Fruit fly (Drosophila melanogaster): ENCODE data around the gene CG16815.
A peak's percentile ranks its signal among the peaks of the same experiment; 100 is the strongest.

Gene CG16815

dm6 chr2L:13244759-13245308 is 15.2 kb downstream of the CG16815 start:
- TF ChIP-seq Pif1B (GFP tag; optimal IDR thresholded peaks at IDR 0.05) (no peak), fd96Ca (GFP tag; IDR thresholded peaks at IDR 0.05) (no peak), CG32121 (GFP tag; IDR thresholded peaks at IDR 0.05) (no peak), CG12605 (GFP tag; IDR thresholded peaks at IDR 0.05) (no peak), Pif1A (GFP tag; optimal IDR thresholded peaks at IDR 0.05) (no peak), CG8301 (tag; optimal IDR thresholded peaks at IDR 0.05) (no peak), Ets98B (GFP tag; IDR thresholded peaks at IDR 0.05) (no peak), CG10348 (GFP tag; IDR thresholded peaks at IDR 0.05) (no peak), EcR (GFP tag; optimal IDR thresholded peaks at IDR 0.05) (no peak), D1 (tag; optimal IDR thresholded peaks at IDR 0.05) (no peak), gl (tag; optimal IDR thresholded peaks at IDR 0.05) (no peak)

dm6 chr2L:13245855-13246645 is 16.4 kb downstream of the CG16815 start, which contains the start of gene CG16820:
Gene CG16820 (plus strand): TSS chr2L:13246232.
- TF ChIP-seq CG34367 (tag; optimal IDR thresholded peaks at IDR 0.05) (no peak), rn (GFP tag; IDR thresholded peaks at IDR 0.05) (no peak), CG10348 (GFP tag; IDR thresholded peaks at IDR 0.05) (no peak), CG13204 (GFP tag; optimal IDR thresholded peaks at IDR 0.05) (no peak), Snoo (tag; optimal IDR thresholded peaks at IDR 0.05) (no peak), CG14655 (GFP tag; optimal IDR thresholded peaks at IDR 0.05) (no peak), gl (tag; optimal IDR thresholded peaks at IDR 0.05) (no peak), CG12605 (GFP tag; IDR thresholded peaks at IDR 0.05) (peak; percentile 71), CG4496 (GFP tag; IDR thresholded peaks at IDR 0.05) (no peak), CG15710 (tag; optimal IDR thresholded peaks at IDR 0.05) (no peak), Pif1A (GFP tag; optimal IDR thresholded peaks at IDR 0.05) (no peak), CG32121 (GFP tag; IDR thresholded peaks at IDR 0.05) (no peak; the same call in 1 of the 2 replicates), fd96Ca (GFP tag; IDR thresholded peaks at IDR 0.05) (no peak), Ets98B (GFP tag; IDR thresholded peaks at IDR 0.05) (peak; percentile 53; the same call in 1 of the 2 replicates), CG8159 (tag; optimal IDR thresholded peaks at IDR 0.05) (no peak), D1 (tag; optimal IDR thresholded peaks at IDR 0.05) (no peak), CG17806 (tag; optimal IDR thresholded peaks at IDR 0.05) (no peak)

- TF ChIP-seq CG8301 (tag; optimal IDR thresholded peaks at IDR 0.05) = peak; percentile 60
- peak; percentile 17 for TF ChIP-seq CG9948 (tag; optimal IDR thresholded peaks at IDR 0.05)
- TF ChIP-seq D1 (tag; optimal IDR thresholded peaks at IDR 0.05) = no peak
- no peak for TF ChIP-seq Pif1A (GFP tag; optimal IDR thresholded peaks at IDR 0.05)
- no peak for TF ChIP-seq EcR (GFP tag; optimal IDR thresholded peaks at IDR 0.05)
- TF ChIP-seq CG15710 (tag; optimal IDR thresholded peaks at IDR 0.05) = peak; percentile 31
- no peak for TF ChIP-seq rn (GFP tag; IDR thresholded peaks at IDR 0.05)
- peak; percentile 33 for TF ChIP-seq CG8159 (tag; optimal IDR thresholded peaks at IDR 0.05)
- TF ChIP-seq CG17806 (tag; optimal IDR thresholded peaks at IDR 0.05) = peak; percentile 9
- peak; percentile 62 for TF ChIP-seq CG14655 (GFP tag; optimal IDR thresholded peaks at IDR 0.05)
Measured at dm6 chr2L:13251167-13251566, 21.5 kb downstream of the CG16815 start.

- TF ChIP-seq CG13204 (GFP tag; optimal IDR thresholded peaks at IDR 0.05) = no peak
- TF ChIP-seq CG9948 (tag; optimal IDR thresholded peaks at IDR 0.05) = no peak
- TF ChIP-seq gl (tag; optimal IDR thresholded peaks at IDR 0.05) = no peak
- no peak for TF ChIP-seq Pif1A (GFP tag; optimal IDR thresholded peaks at IDR 0.05)
- no peak for TF ChIP-seq fd96Ca (GFP tag; IDR thresholded peaks at IDR 0.05)
- no peak for TF ChIP-seq CG15710 (tag; optimal IDR thresholded peaks at IDR 0.05)
- TF ChIP-seq CG8301 (tag; optimal IDR thresholded peaks at IDR 0.05) = no peak
- TF ChIP-seq EcR (GFP tag; optimal IDR thresholded peaks at IDR 0.05) = no peak
- TF ChIP-seq CG34367 (tag; optimal IDR thresholded peaks at IDR 0.05) = no peak
- TF ChIP-seq CG10348 (GFP tag; IDR thresholded peaks at IDR 0.05) = no peak
- no peak for TF ChIP-seq CG12605 (GFP tag; IDR thresholded peaks at IDR 0.05)
- TF ChIP-seq CG8159 (tag; optimal IDR thresholded peaks at IDR 0.05) = no peak
- no peak for TF ChIP-seq Snoo (tag; optimal IDR thresholded peaks at IDR 0.05)
- no peak for TF ChIP-seq Pif1B (GFP tag; optimal IDR thresholded peaks at IDR 0.05)
- no peak for TF ChIP-seq Ets98B (GFP tag; IDR thresholded peaks at IDR 0.05)
- no peak for TF ChIP-seq rn (GFP tag; IDR thresholded peaks at IDR 0.05)
- no peak for TF ChIP-seq CG14655 (GFP tag; optimal IDR thresholded peaks at IDR 0.05)
Measured at dm6 chr2L:13257177-13257576, 27.5 kb downstream of the CG16815 start, which contains the start of gene Naa20B. Gene Naa20B (plus strand): TSS chr2L:13257477.

DNA sequence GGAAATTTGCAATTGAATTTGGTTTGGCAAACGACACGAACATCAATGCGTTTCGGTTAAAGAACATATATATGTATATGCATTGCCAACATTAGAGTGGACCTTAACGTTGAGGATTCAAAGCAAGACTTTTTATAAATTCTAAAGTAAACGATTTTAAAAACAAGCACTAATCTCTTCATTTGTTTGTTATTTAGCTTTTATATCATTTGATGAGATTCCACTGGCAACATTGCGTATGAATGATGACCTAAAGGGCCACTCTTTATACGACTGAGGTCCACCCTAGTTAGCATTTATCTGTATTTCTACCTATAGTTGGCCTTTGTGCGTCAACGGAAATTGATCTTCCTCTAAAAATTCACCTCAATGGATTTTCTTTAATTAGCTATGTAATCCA is 29.1 kb downstream of the CG16815 start:
- TF ChIP-seq CG8301 (tag; optimal IDR thresholded peaks at IDR 0.05) (peak; percentile 60), Ets98B (GFP tag; IDR thresholded peaks at IDR 0.05) (peak; percentile 70), CG12605 (GFP tag; IDR thresholded peaks at IDR 0.05) (no peak), CG14655 (GFP tag; optimal IDR thresholded peaks at IDR 0.05) (peak; percentile 67), Pif1B (GFP tag; optimal IDR thresholded peaks at IDR 0.05) (peak; percentile 26), EcR (GFP tag; optimal IDR thresholded peaks at IDR 0.05) (no peak), CG32121 (GFP tag; IDR thresholded peaks at IDR 0.05) (peak; percentile 53), fd96Ca (GFP tag; IDR thresholded peaks at IDR 0.05) (0 out of 3 replicates have a peak, but pooled peaks have one; percentile 50), CG8159 (tag; optimal IDR thresholded peaks at IDR 0.05) (peak; percentile 72), Pif1A (GFP tag; optimal IDR thresholded peaks at IDR 0.05) (peak; percentile 26), CG4496 (GFP tag; IDR thresholded peaks at IDR 0.05) (peak; percentile 72), gl (tag; optimal IDR thresholded peaks at IDR 0.05) (no peak)
